Worm (Caenorhabditis elegans): ENCODE measurements around the gene F38C2.7.

ce11 chrIV:16257330-16257729 is 19.9 kb downstream of the F38C2.7 start, which contains the start of gene hlh-31:
- no peak for TF ChIP-seq lin-13 (GFP tag; optimal IDR thresholded peaks at IDR 0.05)
- no peak for TF ChIP-seq pha-4 (GFP tag; IDR thresholded peaks at IDR 0.05)
- no peak for TF ChIP-seq pha-4 (tag; optimal IDR thresholded peaks at IDR 0.05)
- no peak for TF ChIP-seq hmg-1.1 (GFP tag; IDR thresholded peaks at IDR 0.05)
- TF ChIP-seq dmd-6 (GFP tag; IDR thresholded peaks at IDR 0.05): no peak
- no peak for TF ChIP-seq daf-16 (GFP tag; optimal IDR thresholded peaks at IDR 0.05)
- TF ChIP-seq daf-16 (tag; optimal IDR thresholded peaks at IDR 0.05): no peak
- no peak for TF ChIP-seq mep-1 (tag; optimal IDR thresholded peaks at IDR 0.05)
